Fruit fly (Drosophila melanogaster) ovary, adult (tissue): ENCODE data around the gene Snx3.

Source experiments
- CG17801 ChIP-seq: fragments of 200-800 bp; optimal IDR thresholded peaks from 2 replicates; lab custom pipeline; 2019; ENCODE audit warnings: missing biosample characterization, mild to moderate bottlenecking, missing genetic modification characterization, moderate library complexity; ENCODE audit not compliant: partially characterized antibody

Gene Snx3

dm6 chr3R:12641620-12642019 is 13.8 kb downstream of the Snx3 start:
- TF ChIP-seq CG17801 (GFP tag; lab: Kevin White, UChicago) = no peak

- no peak for TF ChIP-seq CG17801 (GFP tag; lab: Kevin White, UChicago)
Observed at dm6 chr3R:12642051-12642532, 14.3 kb downstream of the Snx3 start, which contains the start of gene CG6753. TSS of gene CG6753 (minus strand) at chr3R:12642482.

- no peak for TF ChIP-seq CG17801 (GFP tag; lab: Kevin White, UChicago)
Observed at dm6 chr3R:12644621-12645310, 16.9 kb downstream of the Snx3 start.

- TF ChIP-seq CG17801 (GFP tag; lab: Kevin White, UChicago) = no peak
Observed at dm6 chr3R:12645771-12646317, 18.0 kb downstream of the Snx3 start.

dm6 chr3R:12646926-12647325 is 19.1 kb downstream of the Snx3 start:
- TF ChIP-seq CG17801 (GFP tag; lab: Kevin White, UChicago) = no peak

dm6 chr3R:12647348-12647747 is 19.5 kb downstream of the Snx3 start:
- TF ChIP-seq CG17801 (GFP tag; lab: Kevin White, UChicago) = no peak

- TF ChIP-seq CG17801 (GFP tag; lab: Kevin White, UChicago) = no peak
Observed at dm6 chr3R:12647954-12648353, 20.1 kb downstream of the Snx3 start, which contains the start of gene Dtg. TSS of gene Dtg (plus strand) at chr3R:12648058.

dm6 chr3R:12649099-12650029 is 21.5 kb downstream of the Snx3 start:
- no peak for TF ChIP-seq CG17801 (GFP tag; lab: Kevin White, UChicago)

dm6 chr3R:12650537-12650936 is 22.7 kb downstream of the Snx3 start:
- TF ChIP-seq CG17801 (GFP tag; lab: Kevin White, UChicago) = no peak

dm6 chr3R:12652736-12653135 is 24.9 kb downstream of the Snx3 start:
- no peak for TF ChIP-seq CG17801 (GFP tag; lab: Kevin White, UChicago)

- no peak for TF ChIP-seq CG17801 (GFP tag; lab: Kevin White, UChicago)
Observed at dm6 chr3R:12653511-12654252, 25.9 kb downstream of the Snx3 start.

dm6 chr3R:12654253-12654623 is 26.4 kb downstream of the Snx3 start, which contains the start of gene CG6225:
TSS of gene CG6225 (plus strand) at chr3R:12654577.
- no peak for TF ChIP-seq CG17801 (GFP tag; lab: Kevin White, UChicago)

- no peak for TF ChIP-seq CG17801 (GFP tag; lab: Kevin White, UChicago)
Observed at dm6 chr3R:12656946-12657566, 29.2 kb downstream of the Snx3 start.

- TF ChIP-seq CG17801 (GFP tag; lab: Kevin White, UChicago) = no peak
Observed at dm6 chr3R:12662531-12662930, 34.7 kb downstream of the Snx3 start, which contains the start of gene CG14395. TSS of gene CG14395 (plus strand) at chr3R:12662831.
